Worm (Caenorhabditis elegans) whole organism, L4/young adult: Measurements from ENCODE around the gene cam-1.

Experiments
- W03F9.2 ChIP-seq: fragments of 150-350 bp; optimal IDR thresholded peaks from 2 replicates; lab custom pipeline; 2014; ENCODE audit warnings: missing biosample characterization, missing genetic modification characterization
- dao-5 ChIP-seq: sonication (generic microtip); optimal IDR thresholded peaks from 2 replicates; lab custom pipeline; 2016; ENCODE audit warnings: missing genotype, missing genetic modification characterization, moderate library complexity, missing compliant biosample characterization
- him-1 ChIP-seq: sonication (generic microtip); optimal IDR thresholded peaks from 2 replicates; lab custom pipeline; 2016; ENCODE audit warnings: missing genotype, missing genetic modification reagents, missing genetic modification characterization, missing compliant biosample characterization

Gene cam-1

ce11 chrII:9281595-9281994 is 28.5 kb downstream of the cam-1 start:
- TF ChIP-seq dao-5 (no peak), him-1 (no peak), W03F9.2 (no peak)

- TF ChIP-seq dao-5 (no peak), him-1 (no peak), W03F9.2 (no peak)
Observed at ce11 chrII:9280846-9281245, 29.3 kb downstream of the cam-1 start.

ce11 chrII:9280048-9280772 is 29.9 kb downstream of the cam-1 start, which contains the start of gene gldi-3:
gldi-3 (minus strand) TSS chrII:9280098.
- no peak for TF ChIP-seq W03F9.2
- no peak for TF ChIP-seq dao-5
- no peak for TF ChIP-seq him-1

ce11 chrII:9279016-9279415 is 31.1 kb downstream of the cam-1 start:
- TF ChIP-seq dao-5 (no peak), W03F9.2 (no peak), him-1 (no peak)

- TF ChIP-seq dao-5 = no peak
- no peak for TF ChIP-seq him-1
- no peak for TF ChIP-seq W03F9.2
Observed at ce11 chrII:9277153-9277552, 33.0 kb downstream of the cam-1 start.

- TF ChIP-seq W03F9.2 = no peak
- no peak for TF ChIP-seq dao-5
- no peak for TF ChIP-seq him-1
Observed at ce11 chrII:9275173-9275572, 34.9 kb downstream of the cam-1 start.

- no peak for TF ChIP-seq W03F9.2
- TF ChIP-seq him-1 = no peak
- TF ChIP-seq dao-5 = no peak
Observed at ce11 chrII:9274734-9275133, 35.4 kb downstream of the cam-1 start.

ce11 chrII:9273984-9274383 is 36.1 kb downstream of the cam-1 start:
- TF ChIP-seq him-1 = peak; percentile 53
- no peak for TF ChIP-seq dao-5
- peak; percentile 85 for TF ChIP-seq W03F9.2

ce11 chrII:9272942-9273341 is 37.2 kb downstream of the cam-1 start, which contains the start of gene C01G6.4:
C01G6.4 (minus strand) TSS chrII:9273042.
- TF ChIP-seq dao-5 (no peak), W03F9.2 (no peak), him-1 (no peak)

- TF ChIP-seq W03F9.2 (no peak), dao-5 (no peak), him-1 (no peak)
Observed at ce11 chrII:9271285-9271684, 38.8 kb downstream of the cam-1 start.

- TF ChIP-seq W03F9.2 (no peak), dao-5 (no peak), him-1 (no peak)
Observed at ce11 chrII:9269588-9269987, 40.5 kb downstream of the cam-1 start, which contains the start of gene C01G6.3. C01G6.3 (plus strand) TSS chrII:9269888.

- TF ChIP-seq dao-5 (no peak), him-1 (no peak), W03F9.2 (no peak)
Observed at ce11 chrII:9268983-9269382, 41.1 kb downstream of the cam-1 start.

ce11 chrII:9266755-9267154 is 43.3 kb downstream of the cam-1 start, which contains the start of gene C01G6.2:
C01G6.2 (plus strand) TSS chrII:9267055.
- TF ChIP-seq dao-5 = no peak
- TF ChIP-seq him-1 = no peak
- no peak for TF ChIP-seq W03F9.2

ce11 chrII:9266252-9266651 is 43.9 kb downstream of the cam-1 start:
- TF ChIP-seq him-1 (no peak), dao-5 (no peak), W03F9.2 (no peak)

- TF ChIP-seq W03F9.2 = no peak
- TF ChIP-seq him-1 = no peak
- TF ChIP-seq dao-5 = no peak
Observed at ce11 chrII:9265705-9266104, 44.4 kb downstream of the cam-1 start.

ce11 chrII:9264689-9265278 is 45.3 kb downstream of the cam-1 start:
- no peak for TF ChIP-seq dao-5
- no peak for TF ChIP-seq W03F9.2
- no peak for TF ChIP-seq him-1

- TF ChIP-seq W03F9.2 = no peak
Observed at ce11 chrII:9263784-9264183, 46.3 kb downstream of the cam-1 start.
